Fruit fly (Drosophila melanogaster) Kc167 (cell line): Measurements from ENCODE around the gene CG13690.

ENCODE experiments used
- Myc ChIP-seq: fragments of >200 bp; optimal IDR thresholded peaks from 2 replicates; lab custom pipeline; 2017; ENCODE audit warnings: missing external identifiers
- Sin3A ChIP-seq: fragments of >200 bp; optimal IDR thresholded peaks from 2 replicates; lab custom pipeline; 2018; ENCODE audit warnings: missing external identifiers
- h ChIP-seq: fragments of >200 bp; optimal IDR thresholded peaks from 3 replicates; lab custom pipeline; 2018; ENCODE audit warnings: missing external identifiers
- insv ChIP-seq: fragments of >200 bp; optimal IDR thresholded peaks from 3 replicates; lab custom pipeline; 2018; ENCODE audit warnings: missing external identifiers
- ttk ChIP-seq: sonication (Bioruptor generic); optimal IDR thresholded peaks from 2 replicates; lab custom pipeline; 2017; ENCODE audit warnings: missing external identifiers

dm6 chr2L:429680-430484 lies 10.4 kb upstream of the CG13690 start:
- TF ChIP-seq Myc (lab: Kevin White, UChicago): no peak
- no peak for TF ChIP-seq h (lab: Kevin White, UChicago)
- no peak for TF ChIP-seq insv
- TF ChIP-seq Sin3A (lab: Kevin White, UChicago): no peak
- TF ChIP-seq ttk (lab: Kevin White, UChicago): no peak
